Fruit fly (Drosophila melanogaster) whole organism, wandering third instar larva: ENCODE data around the gene fok.

Source experiments
- N ChIP-seq: fragments of >200 bp; optimal IDR thresholded peaks from 2 replicates; lab custom pipeline; 2018; ENCODE audit warnings: missing biosample characterization, missing external identifiers, missing genetic modification characterization
- jim ChIP-seq: fragments of 175-275, 200-325 bp; sonication (Bioruptor generic); optimal IDR thresholded peaks from 2 replicates; lab custom pipeline; 2016; ENCODE audit warnings: missing biosample characterization, mild to moderate bottlenecking, missing genetic modification characterization
- lola ChIP-seq: fragments of >200 bp; optimal IDR thresholded peaks from 2 replicates; lab custom pipeline; 2017; ENCODE audit warnings: missing biosample characterization, missing genetic modification characterization
- psq ChIP-seq: fragments of 200-800 bp; sonication (Bioruptor generic); optimal IDR thresholded peaks from 3 replicates; lab custom pipeline; 2017; ENCODE audit warnings: missing biosample characterization, mild to moderate bottlenecking, missing genetic modification characterization, moderate library complexity
- rgr ChIP-seq: fragments of 200-800 bp; sonication (Bioruptor generic); optimal IDR thresholded peaks from 3 replicates; lab custom pipeline; 2016; ENCODE audit warnings: missing biosample characterization, mild to moderate bottlenecking, missing genetic modification characterization
- sage ChIP-seq: fragments of 200-800 bp; sonication (Bioruptor generic); optimal IDR thresholded peaks from 2 replicates; lab custom pipeline; 2016; ENCODE audit warnings: missing biosample characterization, mild to moderate bottlenecking, missing genetic modification characterization

DNA sequence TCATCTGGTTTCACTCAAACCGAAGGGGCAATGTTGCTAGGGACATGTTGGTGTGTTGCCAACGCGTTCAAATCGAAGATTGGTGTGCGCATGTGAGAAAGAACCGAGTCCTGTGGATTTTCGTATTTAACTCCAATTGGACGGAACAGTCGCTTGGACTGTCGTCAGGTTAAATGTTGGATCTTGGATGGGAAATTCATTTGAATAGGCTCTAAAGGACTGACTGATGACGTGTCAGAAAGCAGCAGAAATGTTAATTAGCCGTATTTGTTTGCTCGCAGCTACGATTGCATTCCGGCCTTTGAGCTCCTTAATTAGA is 36.3 kb upstream of the fok start:
- TF ChIP-seq lola (GFP tag; lab: Kevin White, UChicago) (no peak), N (GFP tag; lab: Kevin White, UChicago) (no peak), sage (no peak), psq (no peak), jim (GFP tag; lab: Kevin White, UChicago) (no peak), rgr (GFP tag; lab: Kevin White, UChicago) (no peak)
